Comparison of ENCODE assay signal across 5 fruit fly cellular contexts in genomic region chrX:8896080-8896479, dm6.
TF ChIP-seq lines count a peak whose summit lies in the region.

No protein-coding gene starts in this region.

TF ChIP-seq in whole organism, adult, 20 proteins besides CTCF, POLR2A, EP300 and RAD21 (continued from another document):
- TF ChIP-seq Clk (GFP tag; optimal IDR thresholded peaks at IDR 0.05; lab: Kevin White, UChicago) (peak; percentile 44), CG1620 (GFP tag; optimal IDR thresholded peaks at IDR 0.05; lab: Kevin White, UChicago) (no peak)

TF ChIP-seq in whole organism, embryonic, 481 proteins besides CTCF, POLR2A, EP300 and RAD21 (continued from another document and continues in another):
- TF ChIP-seq ara (GFP tag; IDR thresholded peaks at IDR 0.05; lab: Robert Waterston, UW) (peak; percentile 96), mam (GFP tag; optimal IDR thresholded peaks at IDR 0.05; lab: Kevin White, UChicago) (peak; percentile 78), sima (GFP tag; optimal IDR thresholded peaks at IDR 0.05; lab: Kevin White, UChicago) (no peak), psq (GFP tag; optimal IDR thresholded peaks at IDR 0.05; lab: Kevin White, UChicago) (peak; percentile 86), pb (GFP tag; optimal IDR thresholded peaks at IDR 0.05; lab: Kevin White, UChicago) (peak; percentile 39), CG4617 (GFP tag; optimal IDR thresholded peaks at IDR 0.05; lab: Kevin White, UChicago; ENCODE audit: borderline replicate concordance) (peak; percentile 65), cwo (GFP tag; optimal IDR thresholded peaks at IDR 0.05; lab: Kevin White, UChicago) (peak; percentile 88), insv (GFP tag; optimal IDR thresholded peaks at IDR 0.05; lab: Kevin White, UChicago) (no peak), CG3065 (GFP tag; optimal IDR thresholded peaks at IDR 0.05; lab: Kevin White, UChicago) (peak; percentile 70), CG34224 (GFP tag; IDR thresholded peaks at IDR 0.05; lab: Robert Waterston, UW; ENCODE audit: partially characterized antibody) (no peak), CG31365 (tag; optimal IDR thresholded peaks at IDR 0.05; lab: Kevin White, UChicago) (peak; percentile 83), Gug (GFP tag; IDR thresholded peaks at IDR 0.05; lab: Robert Waterston, UW) (peak; percentile 93), CG30020 (tag; optimal IDR thresholded peaks at IDR 0.05; lab: Kevin White, UChicago) (peak; percentile 55), Poxn (GFP tag; IDR thresholded peaks at IDR 0.05; lab: Robert Waterston, UW) (peak; percentile 78), CG7357 (GFP tag; IDR thresholded peaks at IDR 0.05; lab: Robert Waterston, UW) (peak; percentile 88), org-1 (GFP tag; optimal IDR thresholded peaks at IDR 0.05; lab: Kevin White, UChicago) (peak; percentile 87), gce (GFP tag; IDR thresholded peaks at IDR 0.05; lab: Robert Waterston, UW) (peak; percentile 95), Atf-2 (GFP tag; optimal IDR thresholded peaks at IDR 0.05; lab: Kevin White, UChicago) (peak; percentile 72), tap (tag; optimal IDR thresholded peaks at IDR 0.05; lab: Kevin White, UChicago) (peak; percentile 94), CG9797 (GFP tag; optimal IDR thresholded peaks at IDR 0.05; lab: Kevin White, UChicago) (no peak), CG6689 (GFP tag; IDR thresholded peaks at IDR 0.05; lab: Robert Waterston, UW) (peak; percentile 96), Camta (GFP tag; optimal IDR thresholded peaks at IDR 0.05; lab: Kevin White, UChicago) (peak; percentile 72), CG3847 (GFP tag; IDR thresholded peaks at IDR 0.05; lab: Robert Waterston, UW) (peak; percentile 95), CG42726 (GFP tag; IDR thresholded peaks at IDR 0.05; lab: Robert Waterston, UW; ENCODE audit: partially characterized antibody) (no peak), dati (GFP tag; IDR thresholded peaks at IDR 0.05; lab: Robert Waterston, UW) (peak; percentile 90), CG43689 (GFP tag; IDR thresholded peaks at IDR 0.05; lab: Robert Waterston, UW) (peak; percentile 88), CG14860 (GFP tag; IDR thresholded peaks at IDR 0.05; lab: Robert Waterston, UW; ENCODE audit: partially characterized antibody) (no peak), CG30403 (GFP tag; optimal IDR thresholded peaks at IDR 0.05; lab: Kevin White, UChicago) (peak; percentile 94), BEAF-32 (GFP tag; optimal IDR thresholded peaks at IDR 0.05; lab: Kevin White, UChicago) (no peak), Blimp-1 (GFP tag; optimal IDR thresholded peaks at IDR 0.05; lab: Kevin White, UChicago) (peak; percentile 91), ato (GFP tag; IDR thresholded peaks at IDR 0.05; lab: Robert Waterston, UW; ENCODE audit: partially characterized antibody) (no peak), Awh (GFP tag; IDR thresholded peaks at IDR 0.05; lab: Robert Waterston, UW) (peak; percentile 97)

TF ChIP-seq in whole organism, prepupa, 60 proteins besides CTCF, POLR2A, EP300 and RAD21 (continued from another document and continues in another):
- TF ChIP-seq Hr4 (GFP tag; optimal IDR thresholded peaks at IDR 0.05; lab: Kevin White, UChicago): peak; percentile 94
- peak; percentile 89 for TF ChIP-seq CG11902 (GFP tag; optimal IDR thresholded peaks at IDR 0.05; lab: Kevin White, UChicago)
- peak; percentile 95 for TF ChIP-seq OdsH (GFP tag; optimal IDR thresholded peaks at IDR 0.05; lab: Kevin White, UChicago)
- TF ChIP-seq Hr39 (GFP tag; optimal IDR thresholded peaks at IDR 0.05; lab: Kevin White, UChicago): peak; percentile 84
- peak; percentile 94 for TF ChIP-seq CG3919 (GFP tag; optimal IDR thresholded peaks at IDR 0.05; lab: Kevin White, UChicago)
- peak; percentile 92 for TF ChIP-seq esn (GFP tag; optimal IDR thresholded peaks at IDR 0.05; lab: Kevin White, UChicago)
- peak; percentile 91 for TF ChIP-seq dac (GFP tag; optimal IDR thresholded peaks at IDR 0.05; lab: Kevin White, UChicago)
- peak; percentile 90 for TF ChIP-seq CG8632 (GFP tag; optimal IDR thresholded peaks at IDR 0.05; lab: Kevin White, UChicago)
- TF ChIP-seq CG6808 (GFP tag; optimal IDR thresholded peaks at IDR 0.05; lab: Kevin White, UChicago): peak; percentile 85
- TF ChIP-seq Eip78C (GFP tag; lab: Kevin White, UChicago): peak; percentile 97
- peak; percentile 88 for TF ChIP-seq Ets96B (tag; optimal IDR thresholded peaks at IDR 0.05; lab: Kevin White, UChicago)
- peak; percentile 97 for TF ChIP-seq CG15336 (GFP tag; IDR thresholded peaks at IDR 0.05; lab: Robert Waterston, UW)
- peak; percentile 87 for TF ChIP-seq CG8319 (GFP tag; optimal IDR thresholded peaks at IDR 0.05; lab: Kevin White, UChicago)
- TF ChIP-seq CG6276 (GFP tag; optimal IDR thresholded peaks at IDR 0.05; lab: Kevin White, UChicago): peak; percentile 94
- TF ChIP-seq CG3032 (tag; optimal IDR thresholded peaks at IDR 0.05; lab: Kevin White, UChicago): peak; percentile 85
- peak; percentile 72 to 82 for TF ChIP-seq ss (GFP tag; optimal IDR thresholded peaks at IDR 0.05; lab: Kevin White, UChicago)
- TF ChIP-seq fkh (GFP tag; optimal IDR thresholded peaks at IDR 0.05; lab: Kevin White, UChicago): peak; percentile 79
- peak; percentile 92 for TF ChIP-seq Met (GFP tag; optimal IDR thresholded peaks at IDR 0.05; lab: Kevin White, UChicago)
- peak; percentile 86 for TF ChIP-seq CG10669 (GFP tag; optimal IDR thresholded peaks at IDR 0.05; lab: Kevin White, UChicago)
- TF ChIP-seq CG11294 (GFP tag; IDR thresholded peaks at IDR 0.05; lab: Robert Waterston, UW): peak; percentile 96
- peak; percentile 87 for TF ChIP-seq CG1621 (tag; optimal IDR thresholded peaks at IDR 0.05; lab: Kevin White, UChicago)
- TF ChIP-seq CG10631 (GFP tag; optimal IDR thresholded peaks at IDR 0.05; lab: Kevin White, UChicago): peak; percentile 92
- TF ChIP-seq pdm3 (GFP tag; optimal IDR thresholded peaks at IDR 0.05; lab: Kevin White, UChicago): peak; percentile 91
- TF ChIP-seq eg (GFP tag; IDR thresholded peaks at IDR 0.05; lab: Robert Waterston, UW): peak; percentile 98
- TF ChIP-seq CG31627 (GFP tag; optimal IDR thresholded peaks at IDR 0.05; lab: Kevin White, UChicago): peak; percentile 87
- peak; percentile 93 for TF ChIP-seq acj6 (GFP tag; optimal IDR thresholded peaks at IDR 0.05; lab: Kevin White, UChicago)
- TF ChIP-seq Eip93F (GFP tag; optimal IDR thresholded peaks at IDR 0.05; lab: Kevin White, UChicago): peak; percentile 88
- peak; percentile 92 for TF ChIP-seq CG6792 (GFP tag; optimal IDR thresholded peaks at IDR 0.05; lab: Kevin White, UChicago)
- TF ChIP-seq dsx (GFP tag; optimal IDR thresholded peaks at IDR 0.05; lab: Kevin White, UChicago; ENCODE audit: poor library complexity, severe bottlenecking): peak; percentile 86
- peak; percentile 87 for TF ChIP-seq Sox15 (GFP tag; optimal IDR thresholded peaks at IDR 0.05; lab: Kevin White, UChicago)
- TF ChIP-seq net (GFP tag; optimal IDR thresholded peaks at IDR 0.05; lab: Kevin White, UChicago): peak; percentile 92
- peak; percentile 96 for TF ChIP-seq CG32006 (GFP tag; optimal IDR thresholded peaks at IDR 0.05; lab: Kevin White, UChicago)
- TF ChIP-seq Gug (GFP tag; IDR thresholded peaks at IDR 0.05; lab: Robert Waterston, UW): peak; percentile 95

TF ChIP-seq in whole organism, pupa, 21 proteins besides CTCF, POLR2A, EP300 and RAD21 (continued from another document):
- peak; percentile 70 for TF ChIP-seq CG13204 (GFP tag; optimal IDR thresholded peaks at IDR 0.05; lab: Kevin White, UChicago)

TF ChIP-seq in whole organism, wandering third instar larva, 38 proteins besides CTCF, POLR2A, EP300 and RAD21 (continued from another document):
- TF ChIP-seq Sp1 (GFP tag; optimal IDR thresholded peaks at IDR 0.05; lab: Kevin White, UChicago) (peak; percentile 92), fru (GFP tag; optimal IDR thresholded peaks at IDR 0.05; lab: Kevin White, UChicago) (peak; percentile 87), dsf (GFP tag; optimal IDR thresholded peaks at IDR 0.05; lab: Kevin White, UChicago; ENCODE audit: borderline replicate concordance) (peak; percentile 44), GATAd (GFP tag; optimal IDR thresholded peaks at IDR 0.05; lab: Kevin White, UChicago) (peak; percentile 24), Myc (optimal IDR thresholded peaks at IDR 0.05; lab: Kevin White, UChicago) (no peak), foxo (GFP tag; optimal IDR thresholded peaks at IDR 0.05; lab: Kevin White, UChicago) (peak in 1 of 2 experiments; percentile 95), Mio (GFP tag; optimal IDR thresholded peaks at IDR 0.05; lab: Kevin White, UChicago) (no peak), Jra (GFP tag; optimal IDR thresholded peaks at IDR 0.05; lab: Kevin White, UChicago) (no peak), br (GFP tag; optimal IDR thresholded peaks at IDR 0.05; lab: Kevin White, UChicago) (peak; percentile 87), brk (GFP tag; optimal IDR thresholded peaks at IDR 0.05; lab: Kevin White, UChicago) (peak; percentile 79), N (GFP tag; optimal IDR thresholded peaks at IDR 0.05; lab: Kevin White, UChicago) (no peak), dmrt93B (GFP tag; optimal IDR thresholded peaks at IDR 0.05; lab: Kevin White, UChicago) (peak; percentile 87), usp (GFP tag; optimal IDR thresholded peaks at IDR 0.05; lab: Kevin White, UChicago) (no peak), CrebA (GFP tag; optimal IDR thresholded peaks at IDR 0.05; lab: Kevin White, UChicago; ENCODE audit: borderline replicate concordance) (no peak), Rel (GFP tag; optimal IDR thresholded peaks at IDR 0.05; lab: Kevin White, UChicago) (peak; percentile 66), Rel (tag; optimal IDR thresholded peaks at IDR 0.05; lab: Kevin White, UChicago) (peak; percentile 59), Abd-B (GFP tag; optimal IDR thresholded peaks at IDR 0.05; lab: Kevin White, UChicago) (no peak)
TF ChIP-seq in whole organism, wandering third instar larva: peak in this region for 22.
